Worm (Caenorhabditis elegans): ENCODE data around the gene twk-24.

ce11 chrV:12288577-12288976, 19.5 kb upstream of the twk-24 start, which contains the start of gene rskd-1:
- TF ChIP-seq ces-1 (GFP tag; optimal IDR thresholded peaks at IDR 0.05) = no peak
- TF ChIP-seq mdl-1 (tag; optimal IDR thresholded peaks at IDR 0.05) = no peak
- no peak for TF ChIP-seq nhr-102 (tag; optimal IDR thresholded peaks at IDR 0.05)
- TF ChIP-seq ama-1 (optimal IDR thresholded peaks at IDR 0.05) = no peak
- TF ChIP-seq rbr-2 (tag; optimal IDR thresholded peaks at IDR 0.05) = no peak
- no peak for TF ChIP-seq pqm-1 (tag; optimal IDR thresholded peaks at IDR 0.05)
- TF ChIP-seq aly-2 (tag; optimal IDR thresholded peaks at IDR 0.05) = no peak
